Fruit fly (Drosophila melanogaster) whole organism, adult: Measurements from ENCODE around the gene bigmax.
A peak's percentile ranks its signal among the peaks of the same experiment; 100 is the strongest.

Experiments used
- CG11617 ChIP-seq: fragments of 200-800 bp; sonication (Bioruptor generic); optimal IDR thresholded peaks from 2 replicates; lab custom pipeline; 2017; ENCODE audit warnings: mild to moderate bottlenecking, missing biosample characterization, missing genetic modification reagents, missing genetic modification characterization
- CG12768 ChIP-seq: fragments of 200-800 bp; sonication (Bioruptor generic); optimal IDR thresholded peaks from 2 replicates; lab custom pipeline; 2017; ENCODE audit warnings: missing biosample characterization, missing genetic modification characterization, mild to moderate bottlenecking, moderate library complexity, missing genetic modification reagents
- CG14711 ChIP-seq: fragments of 200-800 bp; sonication (Bioruptor generic); optimal IDR thresholded peaks from 2 replicates; lab custom pipeline; 2018; ENCODE audit warnings: missing biosample characterization, mild to moderate bottlenecking, missing genetic modification characterization, moderate library complexity
- CG1620 ChIP-seq: fragments of 200-800 bp; sonication (Bioruptor generic); optimal IDR thresholded peaks from 2 replicates; lab custom pipeline; 2016; ENCODE audit warnings: missing biosample characterization, missing genetic modification characterization
- CG33017 ChIP-seq: fragments of 200-800 bp; sonication (Bioruptor generic); optimal IDR thresholded peaks from 2 replicates; lab custom pipeline; 2018; ENCODE audit warnings: missing biosample characterization, mild to moderate bottlenecking, missing genetic modification characterization, moderate library complexity
- CG5204 ChIP-seq: fragments of 200-800 bp; sonication (Bioruptor generic); optimal IDR thresholded peaks from 2 replicates; lab custom pipeline; 2016; ENCODE audit warnings: missing biosample characterization, missing genetic modification characterization
- CG7045 ChIP-seq: fragments of 200-800 bp; sonication (Bioruptor generic); optimal IDR thresholded peaks from 2 replicates; lab custom pipeline; 2017; ENCODE audit warnings: missing biosample characterization, mild to moderate bottlenecking, missing genetic modification characterization
- CG7101 ChIP-seq: fragments of 200-800 bp; sonication (Bioruptor generic); optimal IDR thresholded peaks from 2 replicates; lab custom pipeline; 2018; ENCODE audit warnings: missing biosample characterization, mild to moderate bottlenecking, missing genetic modification characterization, moderate library complexity
- Clk ChIP-seq: fragments of 200-800 bp; sonication (Bioruptor generic); optimal IDR thresholded peaks from 2 replicates; lab custom pipeline; 2017; ENCODE audit warnings: missing biosample characterization, missing genetic modification characterization
- Crg-1 ChIP-seq: fragments of 200-800 bp; sonication (Bioruptor generic); optimal IDR thresholded peaks from 2 replicates; lab custom pipeline; 2016; ENCODE audit warnings: missing biosample characterization, missing genetic modification characterization
- Hr96 ChIP-seq: fragments of 200-800 bp; sonication (Bioruptor generic); optimal IDR thresholded peaks from 2 replicates; lab custom pipeline; 2016; ENCODE audit warnings: missing biosample characterization, missing genetic modification characterization
- Mnt ChIP-seq: fragments of 200-800 bp; sonication (Bioruptor generic); optimal IDR thresholded peaks from 2 replicates; lab custom pipeline; 2016; ENCODE audit warnings: missing biosample characterization, mild to moderate bottlenecking, missing genetic modification characterization
- bab1 ChIP-seq: fragments of 200-800 bp; sonication (Bioruptor generic); optimal IDR thresholded peaks from 3 replicates; lab custom pipeline; 2019; ENCODE audit warnings: missing biosample characterization, mild to moderate bottlenecking, missing genetic modification characterization, moderate library complexity
- cic ChIP-seq: fragments of 200-800 bp; sonication (Bioruptor generic); optimal IDR thresholded peaks from 2 replicates; lab custom pipeline; 2017; ENCODE audit warnings: missing biosample characterization, mild to moderate bottlenecking, missing genetic modification characterization, moderate library complexity
- cnc ChIP-seq, 2 experiments: fragments of >200 bp; optimal IDR thresholded peaks; 2 replicates each; lab custom pipeline; 2017
- kay ChIP-seq: fragments of 200-800 bp; sonication (Bioruptor generic); peaks from one replicate; lab custom pipeline; 2016; ENCODE audit warnings: missing biosample characterization, missing genetic modification characterization, borderline replicate concordance
- ovo ChIP-seq: fragments of 200-800 bp; sonication (Bioruptor generic); optimal IDR thresholded peaks from 2 replicates; lab custom pipeline; 2016; ENCODE audit warnings: missing biosample characterization, missing genetic modification characterization
- pad ChIP-seq: fragments of 200-800 bp; sonication (Bioruptor generic); optimal IDR thresholded peaks from 3 replicates; lab custom pipeline; 2017; ENCODE audit warnings: missing biosample characterization, missing genetic modification characterization, mild to moderate bottlenecking, moderate library complexity, missing genetic modification reagents
- tj ChIP-seq: fragments of 200-800 bp; sonication (Bioruptor generic); optimal IDR thresholded peaks from 3 replicates; lab custom pipeline; 2017; ENCODE audit warnings: missing biosample characterization, mild to moderate bottlenecking, missing genetic modification characterization, moderate library complexity
- toe ChIP-seq: fragments of 200-800 bp; sonication (Bioruptor generic); optimal IDR thresholded peaks from 2 replicates; lab custom pipeline; 2016; ENCODE audit warnings: missing biosample characterization, missing genetic modification characterization

bigmax gene

dm6 chr3R:27245401-27245757, 42.9 kb downstream of the bigmax start:
- TF ChIP-seq tj (GFP tag; lab: Kevin White, UChicago) (peak; percentile 4), CG1620 (no peak), cnc (optimal IDR thresholded peaks at IDR 0.05; lab: Kevin White, UChicago) (peak in 1 of 2 experiments; percentile 50)

DNA sequence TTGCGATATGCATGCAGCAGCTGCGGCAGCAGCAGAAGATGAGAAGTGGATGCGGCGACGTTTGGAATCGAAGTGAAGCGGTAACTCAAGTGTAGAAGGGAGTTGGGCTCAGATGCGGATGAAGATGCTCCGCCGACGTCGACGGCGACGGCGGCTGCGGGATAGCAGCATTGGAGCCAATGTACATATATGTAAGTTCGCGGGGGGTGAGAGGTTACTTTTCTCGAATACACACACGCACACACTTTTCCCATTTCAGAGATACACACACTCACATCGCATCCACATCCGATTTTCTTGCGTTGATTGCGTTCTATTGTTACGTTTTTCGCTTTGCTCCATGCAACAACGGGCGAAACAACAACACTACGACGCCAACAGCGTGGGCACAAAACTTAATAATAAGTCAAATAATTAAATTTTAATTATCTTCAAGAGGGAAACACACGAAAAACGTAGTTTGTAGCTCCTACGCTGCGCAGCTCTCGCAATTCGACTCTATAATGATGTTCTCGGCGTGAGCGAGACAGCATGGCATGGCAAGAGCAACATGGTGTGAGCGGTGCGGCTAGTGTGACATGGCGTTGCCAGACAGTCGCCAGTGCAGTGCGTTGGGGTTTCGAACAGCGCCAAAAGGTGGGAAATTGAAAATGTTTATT, 43.5 kb downstream of the bigmax start, which contains the start of gene CG18766:
CG18766 (minus strand) TSS at position 508 of the 659 bp plus-strand sequence.
- TF ChIP-seq Crg-1 (GFP tag; lab: Kevin White, UChicago) (no peak), pad (peak; percentile 30), Mnt (GFP tag; lab: Kevin White, UChicago) (peak; percentile 35), cic (GFP tag; lab: Kevin White, UChicago) (peak; percentile 60), ovo (peak; percentile 57), CG14711 (no peak), CG12768 (GFP tag; lab: Kevin White, UChicago) (peak; percentile 30), CG1620 (peak; percentile 36), CG5204 (GFP tag; lab: Kevin White, UChicago) (no peak), CG7101 (tag; lab: Kevin White, UChicago) (no peak), cnc (optimal IDR thresholded peaks at IDR 0.05; lab: Kevin White, UChicago) (no peak), Hr96 (GFP tag; lab: Kevin White, UChicago) (peak; percentile 31)

dm6 chr3R:27244412-27244741, 43.9 kb downstream of the bigmax start:
- TF ChIP-seq CG14711: no peak
- no peak for TF ChIP-seq CG7101 (tag; lab: Kevin White, UChicago)
- no peak for TF ChIP-seq cnc (optimal IDR thresholded peaks at IDR 0.05; lab: Kevin White, UChicago)
- TF ChIP-seq CG5204 (GFP tag; lab: Kevin White, UChicago): no peak
- TF ChIP-seq ovo: peak; percentile 91
- peak; percentile 18 for TF ChIP-seq pad

DNA sequence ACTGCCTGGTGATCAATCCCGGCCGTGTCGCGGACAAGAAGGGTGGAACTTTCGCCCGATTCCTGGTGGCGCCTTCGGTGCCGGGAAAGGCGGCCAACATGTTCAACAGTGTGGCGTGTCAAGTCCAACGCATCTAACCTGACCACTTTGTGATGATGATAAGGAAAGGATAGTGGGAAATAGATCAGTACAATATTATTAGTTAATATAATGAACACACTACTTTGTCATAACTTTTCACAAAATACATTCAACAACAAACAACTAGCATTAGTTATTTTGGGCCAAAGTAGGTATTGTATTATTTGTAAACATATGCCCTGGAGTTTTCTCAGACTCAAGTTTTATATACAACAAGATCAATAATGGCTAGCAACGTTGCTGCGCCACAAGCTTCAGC, 47.4 kb downstream of the bigmax start, which contains the start of gene CG17991:
CG17991 (plus strand) TSS at position 301 of the 400 bp plus-strand sequence.
- no peak for TF ChIP-seq Mnt (GFP tag; lab: Kevin White, UChicago)
- TF ChIP-seq CG12768 (GFP tag; lab: Kevin White, UChicago): no peak
- no peak for TF ChIP-seq Crg-1 (GFP tag; lab: Kevin White, UChicago)
- no peak for TF ChIP-seq bab1 (GFP tag; lab: Kevin White, UChicago)
- no peak for TF ChIP-seq ovo
- no peak for TF ChIP-seq CG7101 (tag; lab: Kevin White, UChicago)
- no peak for TF ChIP-seq cnc (optimal IDR thresholded peaks at IDR 0.05; lab: Kevin White, UChicago)
- TF ChIP-seq CG7045 (GFP tag; lab: Kevin White, UChicago): no peak
- TF ChIP-seq CG14711: no peak
- no peak for TF ChIP-seq Clk
- TF ChIP-seq CG11617 (GFP tag; lab: Kevin White, UChicago): no peak
- no peak for TF ChIP-seq CG1620
- no peak for TF ChIP-seq pad
- no peak for TF ChIP-seq tj (GFP tag; lab: Kevin White, UChicago)

DNA sequence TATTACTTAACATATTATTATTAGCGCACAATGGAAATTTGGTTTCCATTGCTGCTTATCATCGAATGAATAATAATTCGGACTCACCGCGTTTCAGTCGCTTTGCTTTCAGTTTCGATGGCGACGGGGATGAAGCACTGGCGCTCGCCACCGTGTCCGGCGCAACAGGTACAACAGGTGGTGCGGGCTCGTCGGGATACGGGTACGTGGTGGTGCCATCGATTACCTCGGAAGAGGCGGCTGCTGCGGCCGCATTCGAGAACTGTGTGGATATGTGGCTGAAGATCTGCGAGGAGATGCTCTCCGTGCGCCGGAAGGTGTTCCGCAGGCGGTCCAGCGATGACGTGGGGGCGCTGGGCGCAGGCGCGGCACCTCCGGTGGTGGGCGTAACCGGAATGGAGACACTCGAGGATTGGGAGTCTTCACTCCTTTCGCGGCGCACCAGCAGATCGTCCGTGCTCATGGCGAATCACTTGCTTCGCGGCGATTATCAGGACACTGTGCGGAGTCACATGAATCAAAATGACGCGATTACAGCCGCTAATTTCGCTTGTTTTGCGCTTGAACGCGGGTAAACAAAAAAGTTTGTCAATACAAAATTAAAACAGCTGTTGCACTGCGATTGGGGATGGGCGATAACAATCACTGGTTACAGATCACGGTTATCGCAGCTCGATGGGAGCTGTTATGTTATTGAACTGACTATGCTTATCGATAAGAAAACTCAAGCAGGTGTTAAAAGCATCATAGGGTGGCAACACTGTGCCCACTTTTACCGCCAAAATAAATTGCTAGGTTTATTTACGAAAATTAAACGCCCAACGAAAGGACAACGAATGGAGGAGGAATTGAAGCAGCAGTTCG, 49.7 kb downstream of the bigmax start, which contains the start of the genes CG31064 and PolA2:
CG31064 (minus strand) TSS at position 648 of the 864 bp plus-strand sequence.
PolA2 (plus strand) TSS at position 726 of the 864 bp plus-strand sequence.
- TF ChIP-seq CG12768 (GFP tag; lab: Kevin White, UChicago) (no peak), CG11617 (GFP tag; lab: Kevin White, UChicago) (no peak), CG7101 (tag; lab: Kevin White, UChicago) (no peak), CG5204 (GFP tag; lab: Kevin White, UChicago) (no peak), CG7045 (GFP tag; lab: Kevin White, UChicago) (no peak), cnc (optimal IDR thresholded peaks at IDR 0.05; lab: Kevin White, UChicago) (no peak), Mnt (GFP tag; lab: Kevin White, UChicago) (peak; percentile 34), Hr96 (GFP tag; lab: Kevin White, UChicago) (no peak), Crg-1 (GFP tag; lab: Kevin White, UChicago) (peak; percentile 38), pad (peak; percentile 5), toe (no peak), kay (GFP tag; lab: Kevin White, UChicago) (no peak), CG1620 (peak; percentile 30), tj (GFP tag; lab: Kevin White, UChicago) (no peak), ovo (no peak), cic (GFP tag; lab: Kevin White, UChicago) (peak; percentile 6), CG33017 (tag; lab: Kevin White, UChicago) (no peak), bab1 (GFP tag; lab: Kevin White, UChicago) (peak; percentile 24), Clk (no peak), CG14711 (peak; percentile 55)

DNA sequence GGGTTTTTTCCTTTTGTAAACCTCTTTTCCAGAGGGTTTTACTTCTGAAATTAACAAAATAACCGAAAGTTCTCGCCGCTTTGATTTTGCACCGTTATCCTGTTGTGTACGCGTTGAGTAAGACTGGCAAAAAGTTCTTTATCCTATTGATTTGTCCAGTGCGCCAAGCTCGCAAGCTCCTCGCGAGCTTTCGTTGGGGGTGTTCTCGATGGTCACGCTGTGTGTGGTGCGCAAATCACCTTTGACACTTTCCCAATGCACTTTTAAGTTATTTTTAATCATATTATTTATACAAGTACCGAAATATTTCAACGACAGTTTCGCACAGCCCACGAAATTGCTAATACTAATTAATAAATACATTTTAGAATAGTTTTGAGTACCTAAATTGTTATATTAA, 50.3 kb downstream of the bigmax start:
- no peak for TF ChIP-seq Mnt (GFP tag; lab: Kevin White, UChicago)
- no peak for TF ChIP-seq Crg-1 (GFP tag; lab: Kevin White, UChicago)
- no peak for TF ChIP-seq cnc (optimal IDR thresholded peaks at IDR 0.05; lab: Kevin White, UChicago)
- TF ChIP-seq CG5204 (GFP tag; lab: Kevin White, UChicago): no peak
- TF ChIP-seq CG14711: no peak
- TF ChIP-seq toe: no peak
- TF ChIP-seq CG1620: no peak
- no peak for TF ChIP-seq CG7101 (tag; lab: Kevin White, UChicago)
